Worm (Caenorhabditis elegans): ENCODE measurements around the gene math-37.
"Not testable (repeated sequence)": the region's sequence is repeated elsewhere in the genome, so short reads cannot be mapped to it uniquely, and the experiment has no call there.

Gene math-37

ce11 chrII:2122091-2122490 lies at the start of gene math-37:
math-37 (minus strand) TSS chrII:2122191.
- TF ChIP-seq flt-1 (GFP tag; IDR thresholded peaks at IDR 0.05) (no peak), ztf-29 (GFP tag; IDR thresholded peaks at IDR 0.05) (no peak), klf-2 (GFP tag; conservative IDR thresholded peaks at IDR 0.05) (no peak), cog-1 (tag; optimal IDR thresholded peaks at IDR 0.05) (no peak), ztf-23 (GFP tag; IDR thresholded peaks at IDR 0.05) (no peak), ref-1 (GFP tag; conservative IDR thresholded peaks at IDR 0.05) (no peak), tab-1 (GFP tag; IDR thresholded peaks at IDR 0.05) (no peak), med-1 (GFP tag; optimal IDR thresholded peaks at IDR 0.05; ENCODE audit: insufficient read depth) (no peak), T22C8.4 (GFP tag; IDR thresholded peaks at IDR 0.05) (no peak)

ce11 chrII:2170085-2170484 lies 48.1 kb upstream of the math-37 start, which contains the start of gene C33C12.12:
C33C12.12 (minus strand) TSS chrII:2170185.
- no peak for TF ChIP-seq ref-1 (GFP tag; conservative IDR thresholded peaks at IDR 0.05)
- TF ChIP-seq med-1 (GFP tag; optimal IDR thresholded peaks at IDR 0.05; ENCODE audit: insufficient read depth): no peak
- TF ChIP-seq tab-1 (GFP tag; IDR thresholded peaks at IDR 0.05): no peak
- TF ChIP-seq T22C8.4 (GFP tag; IDR thresholded peaks at IDR 0.05): no peak
- no peak for TF ChIP-seq ztf-29 (GFP tag; IDR thresholded peaks at IDR 0.05)
- TF ChIP-seq cog-1 (tag; optimal IDR thresholded peaks at IDR 0.05): no peak
- TF ChIP-seq klf-2 (GFP tag; conservative IDR thresholded peaks at IDR 0.05): no peak
- TF ChIP-seq ztf-23 (GFP tag; IDR thresholded peaks at IDR 0.05): no peak

ce11 chrII:2168374-2168773 lies 46.4 kb upstream of the math-37 start, which contains the start of gene fbxb-38:
fbxb-38 (minus strand) TSS chrII:2168763.
- TF ChIP-seq T22C8.4 (GFP tag; IDR thresholded peaks at IDR 0.05) (no peak), flt-1 (GFP tag; IDR thresholded peaks at IDR 0.05) (no peak), med-1 (GFP tag; optimal IDR thresholded peaks at IDR 0.05; ENCODE audit: insufficient read depth) (no peak), ztf-23 (GFP tag; IDR thresholded peaks at IDR 0.05) (no peak), ztf-29 (GFP tag; IDR thresholded peaks at IDR 0.05) (no peak), cog-1 (tag; optimal IDR thresholded peaks at IDR 0.05) (no peak), tab-1 (GFP tag; IDR thresholded peaks at IDR 0.05) (no peak), klf-2 (GFP tag; conservative IDR thresholded peaks at IDR 0.05) (no peak), ref-1 (GFP tag; conservative IDR thresholded peaks at IDR 0.05) (no peak)

DNA sequence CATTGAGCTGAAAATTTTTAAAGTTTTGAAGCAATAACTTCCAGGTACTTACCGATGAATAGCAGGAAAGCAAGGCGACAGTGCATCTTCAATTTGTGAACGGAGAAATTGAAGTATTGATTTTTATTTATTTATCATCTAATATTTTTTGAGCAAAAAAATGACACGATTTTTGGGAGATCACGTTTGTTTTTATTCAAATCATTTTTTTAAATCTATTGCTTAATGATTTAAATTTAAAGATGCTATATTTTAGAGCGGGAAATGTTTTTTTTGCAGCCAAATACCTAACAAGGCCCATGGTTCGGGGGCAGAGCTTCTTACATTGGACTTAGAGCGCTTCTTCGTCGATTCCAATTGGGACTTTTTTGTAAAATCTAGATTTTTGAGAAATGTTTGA lies 44.4 kb upstream of the math-37 start, which contains the start of gene C33C12.4:
Gene C33C12.4 (minus strand): TSS at position 101 of the 400 bp plus-strand sequence.
- TF ChIP-seq tab-1 (GFP tag; IDR thresholded peaks at IDR 0.05): no peak
- no peak for TF ChIP-seq ztf-23 (GFP tag; IDR thresholded peaks at IDR 0.05)
- TF ChIP-seq med-1 (GFP tag; optimal IDR thresholded peaks at IDR 0.05; ENCODE audit: insufficient read depth): no peak
- TF ChIP-seq ztf-29 (GFP tag; IDR thresholded peaks at IDR 0.05): no peak
- no peak for TF ChIP-seq ref-1 (GFP tag; conservative IDR thresholded peaks at IDR 0.05)
- TF ChIP-seq cog-1 (tag; optimal IDR thresholded peaks at IDR 0.05): no peak

ce11 chrII:2163370-2163882 lies 41.4 kb upstream of the math-37 start, which contains the start of gene C33C12.11:
C33C12.11 (minus strand) TSS chrII:2163832.
- not testable (repeated sequence) for TF ChIP-seq klf-2 (GFP tag; conservative IDR thresholded peaks at IDR 0.05); T22C8.4 (GFP tag; IDR thresholded peaks at IDR 0.05); flt-1 (GFP tag; IDR thresholded peaks at IDR 0.05)

DNA sequence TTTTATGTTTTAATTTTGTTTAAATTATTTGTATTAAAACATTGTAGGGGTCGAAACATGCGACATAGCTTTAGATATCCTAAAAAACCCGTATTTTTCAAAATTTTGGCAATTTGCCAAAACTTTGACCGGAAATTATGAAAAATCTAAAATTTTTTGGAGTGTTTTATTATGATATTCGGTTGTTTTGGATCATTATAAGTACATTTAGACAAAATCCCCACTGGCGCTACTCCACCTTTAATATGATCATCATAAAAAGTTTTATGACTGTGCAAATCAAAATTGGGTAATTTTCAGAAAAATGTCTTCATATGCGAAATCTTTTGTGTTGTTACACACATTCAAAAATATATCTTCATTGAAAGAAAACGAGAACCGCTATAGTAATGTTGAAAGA lies 31.7 kb upstream of the math-37 start, which contains the start of gene math-18:
Gene math-18 (plus strand): TSS at position 301 of the 400 bp plus-strand sequence.
- TF ChIP-seq tab-1 (GFP tag; IDR thresholded peaks at IDR 0.05); klf-2 (GFP tag; conservative IDR thresholded peaks at IDR 0.05); ztf-29 (GFP tag; IDR thresholded peaks at IDR 0.05): not testable (repeated sequence)

DNA sequence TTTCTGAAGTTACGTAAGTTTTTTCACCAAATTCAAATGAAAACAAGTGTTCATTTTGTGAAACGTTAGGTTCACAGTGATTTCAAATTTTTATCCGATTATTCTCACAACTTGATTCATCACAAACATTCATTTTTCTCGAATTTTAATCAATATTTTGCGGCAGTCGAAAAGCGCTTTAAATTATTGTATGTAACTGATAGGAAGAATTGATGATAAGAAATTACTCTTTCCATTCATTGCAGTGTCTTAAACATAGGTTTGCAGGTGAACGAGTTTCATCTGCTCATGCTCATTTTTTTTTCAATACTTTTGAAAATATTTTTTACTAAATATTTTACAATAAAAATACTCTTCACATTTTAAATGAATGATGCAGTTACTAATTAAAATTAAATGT lies 30.5 kb upstream of the math-37 start:
- TF ChIP-seq flt-1 (GFP tag; IDR thresholded peaks at IDR 0.05): no peak
- no peak for TF ChIP-seq med-1 (GFP tag; optimal IDR thresholded peaks at IDR 0.05; ENCODE audit: insufficient read depth)
- TF ChIP-seq klf-2 (GFP tag; conservative IDR thresholded peaks at IDR 0.05): no peak
- TF ChIP-seq ztf-29 (GFP tag; IDR thresholded peaks at IDR 0.05): no peak
- TF ChIP-seq tab-1 (GFP tag; IDR thresholded peaks at IDR 0.05): no peak
- no peak for TF ChIP-seq ztf-23 (GFP tag; IDR thresholded peaks at IDR 0.05)
- no peak for TF ChIP-seq cog-1 (tag; optimal IDR thresholded peaks at IDR 0.05)
- TF ChIP-seq ref-1 (GFP tag; conservative IDR thresholded peaks at IDR 0.05): no peak
- no peak for TF ChIP-seq T22C8.4 (GFP tag; IDR thresholded peaks at IDR 0.05)

DNA sequence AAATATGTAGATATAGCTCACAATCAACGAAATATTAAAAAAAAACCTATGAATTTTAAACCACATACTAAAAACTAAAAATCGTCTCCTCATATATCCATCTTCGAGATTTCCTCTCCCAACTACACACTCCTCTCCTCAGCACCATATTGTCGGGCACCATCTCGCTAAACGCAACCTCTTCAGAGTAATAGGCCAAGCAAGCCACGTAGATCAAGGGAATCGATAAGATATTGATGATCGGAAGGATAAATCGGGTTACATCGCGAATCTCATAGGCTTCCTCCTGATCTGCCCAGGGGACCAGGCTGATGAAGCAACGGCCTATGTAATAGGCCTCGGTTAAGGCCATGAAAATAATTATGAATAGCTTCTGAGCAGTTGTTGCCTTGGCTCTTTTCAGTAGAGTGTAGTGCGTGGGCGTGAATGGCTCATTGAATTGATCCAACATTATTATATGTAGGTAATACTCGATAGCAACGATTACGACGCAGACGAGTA lies 28.5 kb upstream of the math-37 start, which contains the start of the genes C40A11.7 and C40A11.8:
Gene C40A11.7 (minus strand): TSS at position 101 of the 501 bp plus-strand sequence.
Gene C40A11.8 (minus strand): TSS at position 451 of the 501 bp plus-strand sequence.
- TF ChIP-seq ztf-29 (GFP tag; IDR thresholded peaks at IDR 0.05): no peak
- TF ChIP-seq tab-1 (GFP tag; IDR thresholded peaks at IDR 0.05): no peak
- no peak for TF ChIP-seq T22C8.4 (GFP tag; IDR thresholded peaks at IDR 0.05)
- TF ChIP-seq med-1 (GFP tag; optimal IDR thresholded peaks at IDR 0.05; ENCODE audit: insufficient read depth): no peak
- TF ChIP-seq ztf-23 (GFP tag; IDR thresholded peaks at IDR 0.05): no peak
- TF ChIP-seq ref-1 (GFP tag; conservative IDR thresholded peaks at IDR 0.05): no peak
- no peak for TF ChIP-seq klf-2 (GFP tag; conservative IDR thresholded peaks at IDR 0.05)
- TF ChIP-seq flt-1 (GFP tag; IDR thresholded peaks at IDR 0.05): no peak
- no peak for TF ChIP-seq cog-1 (tag; optimal IDR thresholded peaks at IDR 0.05)

- TF ChIP-seq ztf-29 (GFP tag; IDR thresholded peaks at IDR 0.05): no peak
Observed at ce11 chrII:2146900-2147375, 24.9 kb upstream of the math-37 start, which contains the start of gene C40A11.2. C40A11.2 (plus strand) TSS chrII:2146950.

DNA sequence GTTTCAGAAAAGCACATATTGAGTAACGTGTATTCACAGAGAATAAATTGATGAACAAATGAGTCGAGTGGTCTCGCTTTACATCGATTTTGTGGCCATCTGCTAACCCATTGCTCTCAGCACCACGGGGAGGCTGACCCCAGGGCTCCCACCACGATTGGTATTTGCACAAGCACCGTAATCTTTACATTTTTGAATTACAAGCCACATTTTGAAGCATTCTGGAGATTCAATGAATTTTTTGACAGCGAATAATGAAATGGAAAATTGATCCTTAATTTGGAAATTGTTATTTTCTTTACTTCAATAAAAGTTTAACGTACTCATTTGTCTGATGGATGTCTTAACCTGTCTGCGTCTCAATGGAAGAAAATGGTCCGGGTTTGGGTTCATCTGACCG lies 23.6 kb upstream of the math-37 start, which contains the start of gene C40A11.6:
Gene C40A11.6 (minus strand): TSS at position 101 of the 400 bp plus-strand sequence.
- no peak for TF ChIP-seq ref-1 (GFP tag; conservative IDR thresholded peaks at IDR 0.05)
- no peak for TF ChIP-seq flt-1 (GFP tag; IDR thresholded peaks at IDR 0.05)
- TF ChIP-seq cog-1 (tag; optimal IDR thresholded peaks at IDR 0.05): no peak
- no peak for TF ChIP-seq klf-2 (GFP tag; conservative IDR thresholded peaks at IDR 0.05)
- no peak for TF ChIP-seq ztf-29 (GFP tag; IDR thresholded peaks at IDR 0.05)
- no peak for TF ChIP-seq ztf-23 (GFP tag; IDR thresholded peaks at IDR 0.05)

Measured in whole organism, midembryonic.